Fruit fly (Drosophila melanogaster) whole organism, embryonic: ENCODE results near the gene CG12560.

Source experiments
- B-H1 ChIP-seq: fragments of 200-800 bp; sonication (Bioruptor generic); IDR thresholded peaks from 3 replicates; pipeline ENCODE4 v1.3.6; 2022; ENCODE audit warnings: missing biosample characterization, missing genetic modification characterization
- CG10209 ChIP-seq: fragments of 200-800 bp; sonication (Bioruptor generic); optimal IDR thresholded peaks from 3 replicates; lab custom pipeline; 2017; ENCODE audit warnings: missing biosample characterization, mild to moderate bottlenecking, missing genetic modification characterization, missing genetic modification reagents
- CG11093 ChIP-seq: fragments of 200-800 bp; sonication (Bioruptor generic); IDR thresholded peaks from 3 replicates; pipeline ENCODE4 v1.3.6; 2022; ENCODE audit warnings: missing biosample characterization, missing genetic modification characterization
- CG11247 ChIP-seq: fragments of 200-800 bp; sonication (Bioruptor generic); IDR thresholded peaks from 2 replicates; pipeline ENCODE4 v1.3.6; 2022; ENCODE audit warnings: missing biosample characterization, missing genetic modification characterization
- CG11398 ChIP-seq: fragments of 200-800 bp; sonication (Bioruptor generic); optimal IDR thresholded peaks from 2 replicates; lab custom pipeline; 2016; ENCODE audit warnings: missing biosample characterization, missing genetic modification characterization
- CG13624 ChIP-seq: fragments of 200-800 bp; sonication (Bioruptor generic); optimal IDR thresholded peaks from 2 replicates; lab custom pipeline; 2016; ENCODE audit warnings: missing biosample characterization, missing genetic modification characterization
- CG14014 ChIP-seq: fragments of 200-800 bp; sonication (Bioruptor generic); IDR thresholded peaks from 2 replicates; pipeline ENCODE4 v1.3.6; 2022; ENCODE audit warnings: missing biosample characterization, missing genetic modification characterization
- CG14050 ChIP-seq: fragments of 200-800 bp; sonication (Bioruptor generic); IDR thresholded peaks from 3 replicates; pipeline ENCODE4 v1.3.6; 2022; ENCODE audit warnings: missing biosample characterization, missing genetic modification characterization
- CG15479 ChIP-seq: fragments of 200-800 bp; sonication (Bioruptor generic); optimal IDR thresholded peaks from 3 replicates; lab custom pipeline; 2019; ENCODE audit warnings: missing biosample characterization, mild to moderate bottlenecking, missing genetic modification characterization, moderate library complexity
- CG1603 ChIP-seq: fragments of 200-800 bp; sonication (Bioruptor generic); optimal IDR thresholded peaks from 2 replicates; lab custom pipeline; 2019; ENCODE audit warnings: missing biosample characterization, mild to moderate bottlenecking, missing genetic modification characterization, moderate library complexity
- CG17912 ChIP-seq: fragments of 200-800 bp; sonication (Bioruptor generic); optimal IDR thresholded peaks from 2 replicates; lab custom pipeline; 2018; ENCODE audit warnings: missing biosample characterization, mild to moderate bottlenecking, missing genetic modification characterization
- CG2120 ChIP-seq: fragments of 200-800 bp; sonication (Bioruptor generic); optimal IDR thresholded peaks from 3 replicates; lab custom pipeline; 2016; ENCODE audit warnings: missing biosample characterization, missing genetic modification characterization
- CG2678 ChIP-seq: fragments of 200-800 bp; sonication (Bioruptor generic); optimal IDR thresholded peaks from 3 replicates; lab custom pipeline; 2019; ENCODE audit warnings: missing biosample characterization, mild to moderate bottlenecking, missing genetic modification characterization, moderate library complexity
- CG2889 ChIP-seq: fragments of 200-800 bp; sonication (Bioruptor generic); IDR thresholded peaks from 3 replicates; pipeline ENCODE4 v1.3.6; 2022; ENCODE audit warnings: missing biosample characterization, missing genetic modification characterization
- CG31388 ChIP-seq: fragments of 200-800 bp; sonication (Bioruptor generic); optimal IDR thresholded peaks from 2 replicates; lab custom pipeline; 2016; ENCODE audit warnings: missing biosample characterization, missing genetic modification characterization
- CG32772 ChIP-seq: fragments of 200-800 bp; sonication (Bioruptor generic); IDR thresholded peaks from 2 replicates; pipeline ENCODE4 v1.3.6; 2022; ENCODE audit warnings: missing biosample characterization, missing genetic modification characterization
- CG6854 ChIP-seq: fragments of 200-800 bp; sonication (Bioruptor generic); optimal IDR thresholded peaks from 3 replicates; lab custom pipeline; 2017; ENCODE audit warnings: missing biosample characterization, mild to moderate bottlenecking, missing genetic modification characterization
- CG8765 ChIP-seq: fragments of 200-800 bp; sonication (Bioruptor generic); IDR thresholded peaks from 2 replicates; pipeline ENCODE4 v1.3.6; 2022; ENCODE audit warnings: missing biosample characterization, missing genetic modification characterization
- CG9437 ChIP-seq: fragments of 200-800 bp; sonication (Bioruptor generic); optimal IDR thresholded peaks from 2 replicates; lab custom pipeline; 2018; ENCODE audit warnings: missing biosample characterization, mild to moderate bottlenecking, missing genetic modification characterization
- CG9876 ChIP-seq: fragments of 200-800 bp; sonication (Bioruptor generic); optimal IDR thresholded peaks from 2 replicates; lab custom pipeline; 2016; ENCODE audit warnings: missing biosample characterization, missing genetic modification characterization
- Dbx ChIP-seq: fragments of 200-800 bp; sonication (Bioruptor generic); IDR thresholded peaks from 3 replicates; pipeline ENCODE4 v1.3.6; 2022; ENCODE audit warnings: missing biosample characterization, missing genetic modification characterization
- Drgx ChIP-seq: fragments of 200-800 bp; sonication (Bioruptor generic); IDR thresholded peaks from 2 replicates; pipeline ENCODE4 v1.3.6; 2022; ENCODE audit warnings: missing biosample characterization, missing genetic modification characterization
- Hr51 ChIP-seq, 2 experiments: fragments of 200-800 bp; sonication (Bioruptor generic); optimal IDR thresholded peaks; 2 replicates in 1 of 2; 3 replicates in 1 of 2; lab custom pipeline; 2016 to 2018; ENCODE audit warnings: missing biosample characterization in 2 of 2, missing genetic modification characterization in 2 of 2, mild to moderate bottlenecking in 1 of 2, moderate library complexity in 1 of 2
- Meics ChIP-seq: fragments of 200-800 bp; sonication (Bioruptor generic); optimal IDR thresholded peaks from 2 replicates; lab custom pipeline; 2017; ENCODE audit warnings: missing biosample characterization, mild to moderate bottlenecking, missing genetic modification characterization
- NfI ChIP-seq: fragments of 200-800 bp; sonication (Bioruptor generic); optimal IDR thresholded peaks from 3 replicates; lab custom pipeline; 2018; ENCODE audit warnings: missing biosample characterization, mild to moderate bottlenecking, missing genetic modification characterization, moderate library complexity
- TFAM ChIP-seq: fragments of 200-800 bp; sonication (Bioruptor generic); optimal IDR thresholded peaks from 2 replicates; lab custom pipeline; 2017; ENCODE audit warnings: missing biosample characterization, missing genetic modification characterization, inconsistent platforms
- Tbp ChIP-seq: fragments of >200 bp; optimal IDR thresholded peaks from 2 replicates; lab custom pipeline; 2018; ENCODE audit warnings: missing biosample characterization, missing genetic modification characterization
- aop ChIP-seq: fragments of 200-800 bp; sonication (Bioruptor generic); IDR thresholded peaks from 2 replicates; pipeline ENCODE4 v1.3.6; 2022; ENCODE audit warnings: missing biosample characterization, missing genetic modification characterization
- ap ChIP-seq: fragments of 200-800 bp; sonication (Bioruptor generic); IDR thresholded peaks from 2 replicates; pipeline ENCODE4 v1.3.6; 2022; ENCODE audit warnings: missing biosample characterization, missing genetic modification characterization
- bsh ChIP-seq, 2 experiments: fragments of 200-800 bp; sonication (Bioruptor generic); optimal IDR thresholded peaks; 2 replicates each; lab custom pipeline; 2017 to 2018; ENCODE audit warnings: mild to moderate bottlenecking in 2 of 2, missing biosample characterization in 2 of 2, missing genetic modification characterization in 2 of 2, moderate library complexity in 1 of 2
- croc ChIP-seq: fragments of 200-800 bp; sonication (Bioruptor generic); conservative IDR thresholded peaks from 3 replicates; pipeline ENCODE4 v1.3.6; 2022; ENCODE audit warnings: missing biosample characterization, missing genetic modification characterization
- dmrt11E ChIP-seq: fragments of 200-800 bp; sonication (Bioruptor generic); optimal IDR thresholded peaks from 3 replicates; lab custom pipeline; 2018; ENCODE audit warnings: missing biosample characterization, mild to moderate bottlenecking, missing genetic modification characterization, moderate library complexity
- emc ChIP-seq: fragments of 200-800 bp; sonication (Bioruptor generic); optimal IDR thresholded peaks from 2 replicates; lab custom pipeline; 2016; ENCODE audit warnings: missing biosample characterization, missing genetic modification characterization
- eyg ChIP-seq: fragments of 200-800 bp; sonication (Bioruptor generic); optimal IDR thresholded peaks from 3 replicates; lab custom pipeline; 2016; ENCODE audit warnings: missing biosample characterization, missing genetic modification characterization
- fru ChIP-seq: fragments of >200 bp; optimal IDR thresholded peaks from 2 replicates; lab custom pipeline; 2017
- gfzf ChIP-seq: fragments of 200-800 bp; sonication (Bioruptor generic); optimal IDR thresholded peaks from 2 replicates; lab custom pipeline; 2016; ENCODE audit warnings: missing biosample characterization, mild to moderate bottlenecking, missing genetic modification characterization, moderate library complexity
- hkb ChIP-seq, 2 experiments: fragments of 200-800 bp in 1 of 2; fragments of >200 bp in 1 of 2; sonication (Bioruptor generic) in 1 of 2; IDR thresholded peaks in 1 of 2; optimal IDR thresholded peaks in 1 of 2; 2 replicates each; pipeline versions ENCODE4 v1.3.6 to Lab custom; 2017 to 2022; ENCODE audit warnings: missing biosample characterization in 1 of 2, missing genetic modification characterization in 1 of 2
- jing ChIP-seq: fragments of 200-800 bp; sonication (Bioruptor generic); optimal IDR thresholded peaks from 2 replicates; lab custom pipeline; 2018; ENCODE audit warnings: missing biosample characterization, mild to moderate bottlenecking, missing genetic modification characterization
- klu ChIP-seq: fragments of 200-800 bp; sonication (Bioruptor generic); IDR thresholded peaks from 2 replicates; pipeline ENCODE4 v1.3.6; 2022; ENCODE audit warnings: missing biosample characterization, missing genetic modification characterization
- kni ChIP-seq: fragments of 200-800 bp; sonication (Bioruptor generic); optimal IDR thresholded peaks from 3 replicates; lab custom pipeline; 2017; ENCODE audit warnings: mild to moderate bottlenecking, missing biosample characterization, missing genetic modification reagents, missing genetic modification characterization
- mirr ChIP-seq: fragments of 200-800 bp; sonication (Bioruptor generic); optimal IDR thresholded peaks from 3 replicates; lab custom pipeline; 2018; ENCODE audit warnings: missing biosample characterization, mild to moderate bottlenecking, missing genetic modification characterization
- mld ChIP-seq: fragments of 200-800 bp; sonication (Bioruptor generic); IDR thresholded peaks from 3 replicates; pipeline ENCODE4 v1.3.6; 2022; ENCODE audit warnings: missing biosample characterization, missing genetic modification characterization; ENCODE audit not compliant: partially characterized antibody
- pros ChIP-seq: fragments of 200-800 bp; sonication (Bioruptor generic); optimal IDR thresholded peaks from 3 replicates; lab custom pipeline; 2019; ENCODE audit warnings: missing biosample characterization, mild to moderate bottlenecking, missing genetic modification characterization, moderate library complexity
- pzg ChIP-seq: fragments of 200-800 bp; sonication (Bioruptor generic); optimal IDR thresholded peaks from 3 replicates; lab custom pipeline; 2018; ENCODE audit warnings: missing biosample characterization, mild to moderate bottlenecking, missing genetic modification characterization, moderate library complexity
- ranshi ChIP-seq: fragments of 200-800 bp; sonication (Bioruptor generic); IDR thresholded peaks from 2 replicates; pipeline ENCODE4 v1.3.6; 2022; ENCODE audit warnings: missing biosample characterization, missing genetic modification characterization
- shn ChIP-seq: fragments of 200-800 bp; sonication (Bioruptor generic); optimal IDR thresholded peaks from 3 replicates; lab custom pipeline; 2016; ENCODE audit warnings: missing biosample characterization, missing genetic modification characterization
- sug ChIP-seq: fragments of 200-800 bp; optimal IDR thresholded peaks from 2 replicates; lab custom pipeline; 2019; ENCODE audit warnings: missing biosample characterization, mild to moderate bottlenecking, missing genetic modification characterization, moderate library complexity
- toy ChIP-seq: fragments of 200-800 bp; sonication (Bioruptor generic); IDR thresholded peaks from 2 replicates; pipeline ENCODE4 v1.3.6; 2022; ENCODE audit warnings: missing biosample characterization, missing genetic modification characterization
- trh ChIP-seq: fragments of 200-800 bp; sonication (Bioruptor generic); optimal IDR thresholded peaks from 2 replicates; lab custom pipeline; 2016; ENCODE audit warnings: missing biosample characterization, missing genetic modification characterization

CG12560 gene

DNA sequence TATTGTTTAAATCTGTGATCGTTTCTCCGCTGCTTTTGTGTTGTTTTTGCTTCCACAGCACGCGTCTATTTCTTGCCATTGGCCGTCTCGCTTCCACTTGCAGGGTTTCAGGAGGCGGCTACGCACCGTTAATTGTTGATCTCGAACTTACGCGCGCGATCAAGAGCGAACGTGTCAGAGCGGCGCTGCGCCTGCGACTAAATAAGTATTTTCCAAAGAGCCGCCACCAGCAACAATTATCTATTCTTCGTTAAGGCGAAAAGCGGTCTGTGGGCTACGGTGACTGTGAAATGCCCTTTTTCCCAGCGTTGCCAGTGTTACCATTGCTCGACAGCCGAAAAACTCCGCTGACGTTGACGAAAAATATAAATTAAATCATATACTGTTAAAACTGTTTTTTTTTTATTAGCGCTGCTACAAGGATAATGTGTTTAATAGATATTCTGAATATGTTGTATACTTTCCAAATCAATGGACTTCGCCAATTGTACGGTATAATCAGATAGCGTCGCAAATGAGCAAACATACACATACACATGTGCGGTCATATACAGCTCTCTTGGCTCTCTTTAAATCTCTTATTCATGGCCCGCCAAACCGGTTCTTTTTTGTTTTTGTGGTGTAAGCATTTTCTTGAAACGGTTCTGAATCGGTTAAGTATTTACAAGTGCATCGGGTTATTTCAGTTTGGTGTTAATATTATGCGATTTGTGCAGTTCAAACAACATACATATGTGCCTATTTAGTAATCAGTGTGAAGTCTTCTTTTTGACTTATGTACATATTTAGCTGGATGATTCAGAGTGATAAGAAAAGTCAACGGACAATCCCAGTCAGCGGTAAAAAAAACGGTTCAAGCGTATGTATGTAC, 15.1 kb downstream of the CG12560 start, which contains the start of gene pes (continued):
- no peak for TF ChIP-seq CG2889
- no peak for TF ChIP-seq CG9876 (GFP tag; lab: Kevin White, UChicago)
- TF ChIP-seq Meics: peak; percentile 95
- peak; percentile 92 for TF ChIP-seq CG32772 (GFP tag; lab: Robert Waterston, UW)
- peak; percentile 70 for TF ChIP-seq mirr (GFP tag; lab: Kevin White, UChicago)
- peak; percentile 65 for TF ChIP-seq CG2120 (GFP tag; lab: Kevin White, UChicago)
- peak; percentile 96 for TF ChIP-seq Dbx (GFP tag; lab: Robert Waterston, UW)
- peak; percentile 92 for TF ChIP-seq CG6854
- peak; percentile 95 for TF ChIP-seq croc (GFP tag; lab: Robert Waterston, UW)
- peak; percentile 94 for TF ChIP-seq pros (GFP tag; lab: Kevin White, UChicago)
- TF ChIP-seq mld (GFP tag; lab: Robert Waterston, UW): peak; percentile 69; the same call in 2 of the 3 replicates
- TF ChIP-seq emc (GFP tag; lab: Kevin White, UChicago): peak; percentile 70
- TF ChIP-seq B-H1: peak; percentile 86
- no peak for TF ChIP-seq fru (lab: Kevin White, UChicago)
- TF ChIP-seq shn: no peak
- TF ChIP-seq jing (GFP tag; lab: Kevin White, UChicago): peak; percentile 84
- peak; percentile 28 for TF ChIP-seq CG15479
- TF ChIP-seq klu: no peak
- TF ChIP-seq CG11398 (GFP tag; lab: Kevin White, UChicago): peak; percentile 3
- TF ChIP-seq Tbp (GFP tag; lab: Kevin White, UChicago): no peak
- TF ChIP-seq ap (GFP tag; lab: Robert Waterston, UW): peak; percentile 67
- peak; percentile 59 for TF ChIP-seq eyg (GFP tag; lab: Kevin White, UChicago)
- peak; percentile 35; the same call in 1 of the 2 replicates for TF ChIP-seq aop (GFP tag; lab: Robert Waterston, UW)
- peak; percentile 97 for TF ChIP-seq CG2678 (tag; lab: Kevin White, UChicago)
- peak; percentile 46 for TF ChIP-seq CG1603
- TF ChIP-seq pzg (GFP tag; lab: Kevin White, UChicago): no peak
- peak; percentile 39 for TF ChIP-seq hkb (optimal IDR thresholded peaks at IDR 0.05; lab: Kevin White, UChicago)
- peak; percentile 96 for TF ChIP-seq hkb (GFP tag; IDR thresholded peaks at IDR 0.05; lab: Robert Waterston, UW)
- TF ChIP-seq CG11247 (GFP tag; lab: Robert Waterston, UW): peak; percentile 56
- peak; percentile 87 for TF ChIP-seq CG8765
- peak; percentile 8 for TF ChIP-seq gfzf (GFP tag; lab: Kevin White, UChicago)
- TF ChIP-seq CG9437: peak; percentile 52
- TF ChIP-seq CG14014 (GFP tag; lab: Robert Waterston, UW): peak; percentile 85
- TF ChIP-seq toy: peak; percentile 84
- TF ChIP-seq bsh (GFP tag; optimal IDR thresholded peaks at IDR 0.05; lab: Kevin White, UChicago): peak; percentile 8 to 86
- peak; percentile 65 for TF ChIP-seq TFAM (GFP tag; lab: Kevin White, UChicago)
- TF ChIP-seq CG10209 (GFP tag; lab: Kevin White, UChicago): peak; percentile 75
- peak; percentile 94 for TF ChIP-seq Drgx
- TF ChIP-seq dmrt11E (tag; lab: Kevin White, UChicago): peak; percentile 81
- TF ChIP-seq sug (tag; lab: Kevin White, UChicago): peak; percentile 91
- TF ChIP-seq CG11093 (GFP tag; lab: Robert Waterston, UW): peak; percentile 92
- TF ChIP-seq ranshi (GFP tag; lab: Robert Waterston, UW): peak; percentile 93
- peak; percentile 90 to 93 for TF ChIP-seq Hr51 (GFP tag; optimal IDR thresholded peaks at IDR 0.05; lab: Kevin White, UChicago)
- no peak for TF ChIP-seq trh (GFP tag; lab: Kevin White, UChicago)
- peak; percentile 86 for TF ChIP-seq CG14050 (GFP tag; lab: Robert Waterston, UW)
- TF ChIP-seq CG13624 (GFP tag; lab: Kevin White, UChicago): peak; percentile 90
- TF ChIP-seq NfI (GFP tag; lab: Kevin White, UChicago): peak; percentile 91
- TF ChIP-seq CG17912 (GFP tag; lab: Kevin White, UChicago): peak; percentile 59
- TF ChIP-seq kni (GFP tag; lab: Kevin White, UChicago): peak; percentile 94
- TF ChIP-seq CG31388 (GFP tag; lab: Kevin White, UChicago): peak; percentile 89
